Fruit fly (Drosophila melanogaster) whole organism, embryonic: Measurements from ENCODE around the gene mbc.

Source experiments
- Antp ChIP-seq: fragments of 200-800 bp; sonication (Bioruptor generic); optimal IDR thresholded peaks from 3 replicates; lab custom pipeline; 2016; ENCODE audit warnings: missing biosample characterization, missing genetic modification characterization
- B-H2 ChIP-seq: fragments of 200-800 bp; sonication (Bioruptor generic); optimal IDR thresholded peaks from 2 replicates; lab custom pipeline; 2018; ENCODE audit warnings: missing biosample characterization, mild to moderate bottlenecking, missing genetic modification characterization
- CG12155 ChIP-seq: fragments of 200-800 bp; sonication (Bioruptor generic); optimal IDR thresholded peaks from 3 replicates; lab custom pipeline; 2016; ENCODE audit warnings: missing biosample characterization, missing genetic modification characterization
- CG12299 ChIP-seq: fragments of 200-800 bp; sonication (Bioruptor generic); optimal IDR thresholded peaks from 2 replicates; lab custom pipeline; 2018; ENCODE audit warnings: missing biosample characterization, mild to moderate bottlenecking, missing genetic modification characterization
- CG14710 ChIP-seq: fragments of 200-800 bp; sonication (Bioruptor generic); optimal IDR thresholded peaks from 3 replicates; lab custom pipeline; 2019; ENCODE audit warnings: missing biosample characterization, mild to moderate bottlenecking, missing genetic modification characterization, moderate library complexity
- CG14860 ChIP-seq: fragments of 200-800 bp; sonication (Bioruptor generic); IDR thresholded peaks from 3 replicates; pipeline ENCODE4 v1.3.6; 2022; ENCODE audit warnings: missing biosample characterization, missing genetic modification characterization; ENCODE audit not compliant: partially characterized antibody
- CG1603 ChIP-seq: fragments of 200-800 bp; sonication (Bioruptor generic); optimal IDR thresholded peaks from 2 replicates; lab custom pipeline; 2019; ENCODE audit warnings: missing biosample characterization, mild to moderate bottlenecking, missing genetic modification characterization, moderate library complexity
- CG1647 ChIP-seq: fragments of 200-800 bp; sonication (Bioruptor generic); optimal IDR thresholded peaks from 3 replicates; lab custom pipeline; 2016; ENCODE audit warnings: missing biosample characterization, missing genetic modification characterization
- CG3163 ChIP-seq: fragments of 200-800 bp; sonication (Bioruptor generic); optimal IDR thresholded peaks from 3 replicates; lab custom pipeline; 2016; ENCODE audit warnings: missing biosample characterization, missing genetic modification characterization
- CG4617 ChIP-seq: fragments of 200-800 bp; sonication (Bioruptor generic); optimal IDR thresholded peaks from 3 replicates; lab custom pipeline; 2016; ENCODE audit warnings: missing biosample characterization, missing genetic modification characterization, borderline replicate concordance
- CG6654 ChIP-seq: fragments of 200-800 bp; sonication (Bioruptor generic); optimal IDR thresholded peaks from 2 replicates; lab custom pipeline; 2017; ENCODE audit warnings: missing biosample characterization, mild to moderate bottlenecking, missing genetic modification characterization
- CG7271 ChIP-seq: fragments of 200-800 bp; sonication (Bioruptor generic); optimal IDR thresholded peaks from 2 replicates; lab custom pipeline; 2018; ENCODE audit warnings: missing biosample characterization, mild to moderate bottlenecking, missing genetic modification characterization, moderate library complexity
- Chrac-16 ChIP-seq: fragments of 200-800 bp; sonication (Bioruptor generic); optimal IDR thresholded peaks from 3 replicates; lab custom pipeline; 2016; ENCODE audit warnings: missing biosample characterization, missing genetic modification characterization
- Deaf1 ChIP-seq: fragments of 200-800 bp; optimal IDR thresholded peaks from 3 replicates; lab custom pipeline; 2019; ENCODE audit warnings: missing biosample characterization, mild to moderate bottlenecking, missing genetic modification characterization, moderate library complexity
- Dref ChIP-seq: fragments of 200-800 bp; sonication (Bioruptor generic); IDR thresholded peaks from 2 replicates; pipeline ENCODE4 v1.3.6; 2022; ENCODE audit warnings: missing biosample characterization, missing genetic modification characterization
- E2f1 ChIP-seq: fragments of 200-800 bp; sonication (Bioruptor generic); IDR thresholded peaks from 2 replicates; pipeline ENCODE4 v1.3.6; 2022; ENCODE audit warnings: missing biosample characterization, missing genetic modification characterization
- Eip74EF ChIP-seq, 2 experiments: fragments of 200-800 bp in 1 of 2; fragments of >200 bp in 1 of 2; sonication (Bioruptor generic) in 1 of 2; optimal IDR thresholded peaks; 2 replicates each; lab custom pipeline; 2017 to 2019; ENCODE audit warnings: missing biosample characterization in 2 of 2, missing genetic modification characterization in 2 of 2, mild to moderate bottlenecking in 1 of 2, moderate library complexity in 1 of 2
- Gsc ChIP-seq: fragments of 200-800 bp; sonication (Bioruptor generic); IDR thresholded peaks from 2 replicates; pipeline ENCODE4 v1.3.6; 2022; ENCODE audit warnings: missing biosample characterization, missing genetic modification characterization
- HLH54F ChIP-seq: fragments of 200-800 bp; sonication (Bioruptor generic); optimal IDR thresholded peaks from 3 replicates; lab custom pipeline; 2016; ENCODE audit warnings: missing biosample characterization, missing genetic modification characterization
- Hey ChIP-seq: fragments of 200-800 bp; sonication (Bioruptor generic); optimal IDR thresholded peaks from 3 replicates; lab custom pipeline; 2018; ENCODE audit warnings: missing biosample characterization, mild to moderate bottlenecking, missing genetic modification characterization
- Hr39 ChIP-seq: fragments of >200 bp; optimal IDR thresholded peaks from 2 replicates; lab custom pipeline; 2017
- Hr51 ChIP-seq, 2 experiments: fragments of 200-800 bp; sonication (Bioruptor generic); optimal IDR thresholded peaks; 2 replicates in 1 of 2; 3 replicates in 1 of 2; lab custom pipeline; 2016 to 2018; ENCODE audit warnings: missing biosample characterization in 2 of 2, missing genetic modification characterization in 2 of 2, mild to moderate bottlenecking in 1 of 2, moderate library complexity in 1 of 2
- MTF-1 ChIP-seq: fragments of 200-800 bp; sonication (Bioruptor generic); optimal IDR thresholded peaks from 2 replicates; lab custom pipeline; 2018; ENCODE audit warnings: missing biosample characterization, mild to moderate bottlenecking, missing genetic modification characterization, borderline replicate concordance
- Mad ChIP-seq: fragments of 200-800 bp; sonication (Bioruptor generic); optimal IDR thresholded peaks from 2 replicates; lab custom pipeline; 2016; ENCODE audit warnings: missing biosample characterization, missing genetic modification characterization
- Nf-YA ChIP-seq: fragments of 200-800 bp; sonication (Bioruptor generic); IDR thresholded peaks from 2 replicates; pipeline ENCODE4 v1.3.6; 2022; ENCODE audit warnings: missing biosample characterization, missing genetic modification characterization
- Nf-YC ChIP-seq: fragments of 200-800 bp; optimal IDR thresholded peaks from 3 replicates; lab custom pipeline; 2019; ENCODE audit warnings: missing biosample characterization, mild to moderate bottlenecking, missing genetic modification characterization, moderate library complexity
- Opbp ChIP-seq: fragments of 200-800 bp; sonication (Bioruptor generic); IDR thresholded peaks from 3 replicates; pipeline ENCODE4 v1.3.6; 2022; ENCODE audit warnings: missing biosample characterization, missing genetic modification characterization; ENCODE audit not compliant: partially characterized antibody
- Poxn ChIP-seq: fragments of 200-800 bp; sonication (Bioruptor generic); IDR thresholded peaks from 2 replicates; pipeline ENCODE4 v1.3.6; 2022; ENCODE audit warnings: missing biosample characterization, missing genetic modification characterization
- Sry-δ ChIP-seq: fragments of 200-800 bp; sonication (Bioruptor generic); optimal IDR thresholded peaks from 2 replicates; lab custom pipeline; 2016; ENCODE audit warnings: missing biosample characterization, missing genetic modification characterization
- ac ChIP-seq: fragments of 200-800 bp; sonication (Bioruptor generic); optimal IDR thresholded peaks from 3 replicates; lab custom pipeline; 2017; ENCODE audit warnings: missing biosample characterization, mild to moderate bottlenecking, missing genetic modification characterization
- al ChIP-seq: fragments of 200-800 bp; sonication (Bioruptor generic); IDR thresholded peaks from 2 replicates; pipeline ENCODE4 v1.3.6; 2022; ENCODE audit warnings: missing biosample characterization, missing genetic modification characterization
- ap ChIP-seq: fragments of 200-800 bp; sonication (Bioruptor generic); IDR thresholded peaks from 2 replicates; pipeline ENCODE4 v1.3.6; 2022; ENCODE audit warnings: missing biosample characterization, missing genetic modification characterization
- bsh ChIP-seq, 2 experiments: fragments of 200-800 bp; sonication (Bioruptor generic); optimal IDR thresholded peaks; 2 replicates each; lab custom pipeline; 2017 to 2018; ENCODE audit warnings: mild to moderate bottlenecking in 2 of 2, missing biosample characterization in 2 of 2, missing genetic modification characterization in 2 of 2, moderate library complexity in 1 of 2
- chn ChIP-seq: fragments of 200-800 bp; sonication (Bioruptor generic); optimal IDR thresholded peaks from 2 replicates; lab custom pipeline; 2016; ENCODE audit warnings: missing biosample characterization, missing genetic modification characterization
- dati ChIP-seq: fragments of 200-800 bp; sonication (Bioruptor generic); IDR thresholded peaks from 2 replicates; pipeline ENCODE4 v1.3.6; 2022; ENCODE audit warnings: missing biosample characterization, missing genetic modification characterization
- dysf ChIP-seq: fragments of 200-800 bp; sonication (Bioruptor generic); IDR thresholded peaks from 3 replicates; pipeline ENCODE4 v1.3.6; 2022; ENCODE audit warnings: missing biosample characterization, missing genetic modification characterization
- eve ChIP-seq, 2 experiments: fragments of >200 bp; optimal IDR thresholded peaks; 2 replicates each; lab custom pipeline; 2017; ENCODE audit warnings: missing biosample characterization in 2 of 2, missing genetic modification characterization in 2 of 2
- fd96Cb ChIP-seq: fragments of 200-800 bp; sonication (Bioruptor generic); optimal IDR thresholded peaks from 2 replicates; lab custom pipeline; 2018; ENCODE audit warnings: missing biosample characterization, mild to moderate bottlenecking, missing genetic modification characterization, moderate library complexity
- gsb-n ChIP-seq: fragments of 200-800 bp; sonication (Bioruptor generic); optimal IDR thresholded peaks from 3 replicates; lab custom pipeline; 2018; ENCODE audit warnings: missing biosample characterization, mild to moderate bottlenecking, missing genetic modification characterization
- ham ChIP-seq: fragments of 200-800 bp; sonication (Bioruptor generic); IDR thresholded peaks from 2 replicates; pipeline ENCODE4 v1.3.6; 2022; ENCODE audit warnings: missing biosample characterization, missing genetic modification characterization
- lola ChIP-seq, 3 experiments: fragments of >200 bp in 2 of 3; fragments of 200-800 bp in 1 of 3; sonication (Bioruptor generic) in 1 of 3; optimal IDR thresholded peaks; 2 replicates each; lab custom pipeline; 2017 to 2019; ENCODE audit warnings: missing biosample characterization in 3 of 3, missing genetic modification characterization in 3 of 3, mild to moderate bottlenecking in 1 of 3, moderate library complexity in 1 of 3
- pfk ChIP-seq: fragments of 200-800 bp; sonication (Bioruptor generic); optimal IDR thresholded peaks from 2 replicates; lab custom pipeline; 2018; ENCODE audit warnings: missing biosample characterization, mild to moderate bottlenecking, missing genetic modification characterization, moderate library complexity
- phol ChIP-seq: fragments of 200-800 bp; sonication (Bioruptor generic); optimal IDR thresholded peaks from 3 replicates; lab custom pipeline; 2018; ENCODE audit warnings: missing biosample characterization, mild to moderate bottlenecking, missing genetic modification characterization, moderate library complexity
- sd ChIP-seq: fragments of 200-800 bp; sonication (Bioruptor generic); optimal IDR thresholded peaks from 3 replicates; lab custom pipeline; 2018; ENCODE audit warnings: missing biosample characterization, mild to moderate bottlenecking, missing genetic modification characterization, moderate library complexity
- sens-2 ChIP-seq: fragments of 200-800 bp; sonication (Bioruptor generic); IDR thresholded peaks from 2 replicates; pipeline ENCODE4 v1.3.6; 2022; ENCODE audit warnings: missing biosample characterization, missing genetic modification characterization
- slbo ChIP-seq: fragments of 200-800 bp; sonication (Bioruptor generic); IDR thresholded peaks from 2 replicates; pipeline ENCODE4 v1.3.6; 2022; ENCODE audit warnings: missing biosample characterization, missing genetic modification characterization
- slp2 ChIP-seq: fragments of 200-800 bp; sonication (Bioruptor generic); optimal IDR thresholded peaks from 2 replicates; lab custom pipeline; 2016; ENCODE audit warnings: missing biosample characterization, missing genetic modification characterization
- tup ChIP-seq: fragments of 200-800 bp; sonication (Bioruptor generic); optimal IDR thresholded peaks from 2 replicates; lab custom pipeline; 2016; ENCODE audit warnings: missing biosample characterization, mild to moderate bottlenecking, missing genetic modification characterization, moderate library complexity
- usp ChIP-seq: fragments of >200 bp; optimal IDR thresholded peaks from 2 replicates; lab custom pipeline; 2017; ENCODE audit warnings: missing biosample characterization, missing genetic modification characterization

The mbc gene

dm6 chr3R:23760219-23761018 is 21.1 kb upstream of the mbc start, which contains the start of gene SdhD (continued):
- no peak for TF ChIP-seq Nf-YC (tag; lab: Kevin White, UChicago)
- TF ChIP-seq Eip74EF (GFP tag; optimal IDR thresholded peaks at IDR 0.05; lab: Kevin White, UChicago) = no peak
- no peak for TF ChIP-seq usp
- TF ChIP-seq CG1603 = peak; percentile 85
- TF ChIP-seq Hr39 = no peak
- no peak for TF ChIP-seq fd96Cb (tag; lab: Kevin White, UChicago)
- no peak for TF ChIP-seq ap (GFP tag; lab: Robert Waterston, UW)
- no peak for TF ChIP-seq eve (GFP tag; optimal IDR thresholded peaks at IDR 0.05; lab: Kevin White, UChicago)
- no peak for TF ChIP-seq CG3163 (GFP tag; lab: Kevin White, UChicago)
- TF ChIP-seq tup (GFP tag; lab: Kevin White, UChicago) = no peak
- TF ChIP-seq CG12299 = no peak
- peak; percentile 48 for TF ChIP-seq Sry-δ
- TF ChIP-seq CG14710 (tag; lab: Kevin White, UChicago) = peak; percentile 16
- no peak for TF ChIP-seq Hr51 (GFP tag; optimal IDR thresholded peaks at IDR 0.05; lab: Kevin White, UChicago)
- no peak for TF ChIP-seq sens-2 (GFP tag; lab: Robert Waterston, UW)
- peak; percentile 80 for TF ChIP-seq Dref (GFP tag; lab: Robert Waterston, UW)
- peak; percentile 61 for TF ChIP-seq B-H2 (GFP tag; lab: Kevin White, UChicago)
- TF ChIP-seq ac (GFP tag; lab: Kevin White, UChicago) = no peak
- 0 out of 3 replicates have a peak, but pooled peaks have one; percentile 7 for TF ChIP-seq CG14860 (GFP tag; lab: Robert Waterston, UW)
- no peak for TF ChIP-seq MTF-1 (GFP tag; lab: Kevin White, UChicago)
- TF ChIP-seq dysf (GFP tag; lab: Robert Waterston, UW) = no peak
- TF ChIP-seq CG4617 = peak; percentile 77
- peak; percentile 31 for TF ChIP-seq CG12155 (GFP tag; lab: Kevin White, UChicago)
- TF ChIP-seq CG6654 (GFP tag; lab: Kevin White, UChicago) = no peak
- TF ChIP-seq al = no peak
- no peak for TF ChIP-seq CG1647 (GFP tag; lab: Kevin White, UChicago)
- peak; percentile 1 for TF ChIP-seq Mad (GFP tag; lab: Kevin White, UChicago)
- TF ChIP-seq ham (GFP tag; lab: Robert Waterston, UW) = no peak
- no peak for TF ChIP-seq slp2
- TF ChIP-seq pfk (GFP tag; lab: Kevin White, UChicago) = no peak
- TF ChIP-seq slbo (GFP tag; lab: Robert Waterston, UW) = peak; percentile 37; the same call in 1 of the 2 replicates
- no peak for TF ChIP-seq E2f1
- no peak for TF ChIP-seq Antp (GFP tag; lab: Kevin White, UChicago)
- TF ChIP-seq dati (GFP tag; lab: Robert Waterston, UW) = no peak
- TF ChIP-seq lola (GFP tag; optimal IDR thresholded peaks at IDR 0.05; lab: Kevin White, UChicago) = no peak
- no peak for TF ChIP-seq Gsc
- TF ChIP-seq chn (GFP tag; lab: Kevin White, UChicago) = no peak
- TF ChIP-seq bsh (GFP tag; optimal IDR thresholded peaks at IDR 0.05; lab: Kevin White, UChicago) = no peak
- TF ChIP-seq Opbp (GFP tag; lab: Robert Waterston, UW) = peak; percentile 58; the same call in 2 of the 3 replicates
- TF ChIP-seq Deaf1 (tag; lab: Kevin White, UChicago) = peak; percentile 20
- no peak for TF ChIP-seq Hey (tag; lab: Kevin White, UChicago)
- TF ChIP-seq Nf-YA (GFP tag; lab: Robert Waterston, UW) = no peak
- TF ChIP-seq HLH54F (GFP tag; lab: Kevin White, UChicago) = no peak
- no peak for TF ChIP-seq phol
- TF ChIP-seq Poxn (GFP tag; lab: Robert Waterston, UW) = no peak
- TF ChIP-seq sd (tag; lab: Kevin White, UChicago) = no peak
- no peak for TF ChIP-seq gsb-n (tag; lab: Kevin White, UChicago)
- no peak for TF ChIP-seq Chrac-16 (GFP tag; lab: Kevin White, UChicago)
- TF ChIP-seq CG7271 (tag; lab: Kevin White, UChicago) = no peak
